Fruit fly (Drosophila melanogaster): ENCODE measurements around the gene CG31952.

dm6 chr2L:3465426-3465825 lies 48.9 kb downstream of the CG31952 start:
- no peak for TF ChIP-seq Dll (optimal IDR thresholded peaks at IDR 0.05)
- no peak for TF ChIP-seq CG8478 (optimal IDR thresholded peaks at IDR 0.05)
- TF ChIP-seq EcR (GFP tag; optimal IDR thresholded peaks at IDR 0.05), result no peak
- no peak for TF ChIP-seq usp (GFP tag; optimal IDR thresholded peaks at IDR 0.05)
- no peak for TF ChIP-seq psq (optimal IDR thresholded peaks at IDR 0.05)
- no peak for TF ChIP-seq pan (optimal IDR thresholded peaks at IDR 0.05)
